Worm (Caenorhabditis elegans): ENCODE results near the gene lmd-3.

The lmd-3 gene

DNA sequence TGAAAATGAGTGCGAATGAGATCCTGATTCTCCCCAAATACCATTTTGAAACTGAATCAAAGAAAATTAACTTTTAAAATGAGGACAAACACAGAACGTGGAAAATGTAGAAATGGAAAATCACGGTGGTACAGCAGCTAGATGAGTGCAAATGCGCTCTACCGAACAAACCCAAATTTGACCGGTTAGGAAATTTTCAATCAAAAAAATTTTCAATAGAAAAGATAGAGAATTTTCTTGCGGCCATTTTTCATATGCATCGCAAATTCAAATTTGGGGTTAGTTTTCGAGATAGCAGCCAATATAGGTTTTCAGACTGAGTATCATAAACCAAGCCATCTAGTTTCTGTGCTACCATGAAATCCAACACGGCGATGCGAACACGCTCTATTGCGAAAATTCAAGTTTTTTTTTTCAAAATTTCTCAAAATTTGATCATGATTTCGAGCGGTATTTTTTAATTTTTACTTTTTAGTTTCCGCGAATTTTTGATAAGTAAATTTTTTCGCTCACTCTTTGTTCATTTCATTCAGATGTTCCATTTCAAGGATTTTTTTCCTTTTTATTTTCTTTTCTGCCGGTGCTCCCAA is 31.1 kb downstream of the lmd-3 start, which contains the start of gene vha-18:
vha-18 (minus strand) TSS at position 51 of the 590 bp plus-strand sequence.
- no peak for TF ChIP-seq nhr-23 (tag; optimal IDR thresholded peaks at IDR 0.05)
- TF ChIP-seq unc-62 (GFP tag; optimal IDR thresholded peaks at IDR 0.05), result no peak

- TF ChIP-seq ztf-11 (tag; optimal IDR thresholded peaks at IDR 0.05), result no peak
- no peak for TF ChIP-seq nhr-25 (tag; optimal IDR thresholded peaks at IDR 0.05)
- TF ChIP-seq nhr-67 (tag; optimal IDR thresholded peaks at IDR 0.05), result no peak
- no peak for TF ChIP-seq egl-5 (tag; optimal IDR thresholded peaks at IDR 0.05)
- TF ChIP-seq aly-2 (tag; optimal IDR thresholded peaks at IDR 0.05), result no peak
- TF ChIP-seq sea-2 (GFP tag; optimal IDR thresholded peaks at IDR 0.05), result no peak
- TF ChIP-seq ceh-16 (tag; optimal IDR thresholded peaks at IDR 0.05), result no peak
Observed at ce11 chrV:8410406-8410805, 34.2 kb downstream of the lmd-3 start, which contains the start of gene F52E1.2. Gene F52E1.2 (plus strand): TSS chrV:8410595.

DNA sequence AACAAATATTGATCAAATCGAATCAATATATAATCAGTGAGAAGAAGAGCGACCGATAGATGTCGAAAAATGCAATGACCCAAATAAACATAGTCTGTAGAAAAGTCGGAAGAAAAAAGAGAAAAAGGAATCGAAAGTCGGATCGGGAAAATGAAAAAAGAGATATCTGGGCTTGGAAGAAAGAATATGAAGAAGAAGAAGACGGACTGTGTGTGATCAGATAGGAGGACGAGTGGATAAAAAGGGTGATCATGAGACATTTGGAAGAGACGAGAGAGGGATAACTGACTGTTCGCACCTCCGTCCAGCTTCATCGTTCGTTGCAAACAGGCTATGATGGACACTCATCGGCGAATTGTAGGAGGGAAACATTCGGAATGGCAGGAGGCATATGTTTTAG is 35.0 kb downstream of the lmd-3 start:
- TF ChIP-seq ceh-28 (tag; optimal IDR thresholded peaks at IDR 0.05) (peak; percentile 46), nfya-1 (tag; optimal IDR thresholded peaks at IDR 0.05; ENCODE audit: insufficient read depth) (no peak), fos-1 (tag; optimal IDR thresholded peaks at IDR 0.05) (no peak), nhr-23 (tag; optimal IDR thresholded peaks at IDR 0.05) (peak; percentile 78), nhr-67 (tag; optimal IDR thresholded peaks at IDR 0.05) (no peak), nhr-25 (tag; optimal IDR thresholded peaks at IDR 0.05) (peak; percentile 41)

ce11 chrV:8406911-8407310 is 37.7 kb downstream of the lmd-3 start:
- peak; percentile 41 for TF ChIP-seq pqm-1 (tag; optimal IDR thresholded peaks at IDR 0.05)
- no peak for TF ChIP-seq unc-39 (tag; optimal IDR thresholded peaks at IDR 0.05)
- TF ChIP-seq pha-4 (tag; optimal IDR thresholded peaks at IDR 0.05), result peak; percentile 64
- peak; percentile 38 for TF ChIP-seq nhr-25 (tag; optimal IDR thresholded peaks at IDR 0.05)

DNA sequence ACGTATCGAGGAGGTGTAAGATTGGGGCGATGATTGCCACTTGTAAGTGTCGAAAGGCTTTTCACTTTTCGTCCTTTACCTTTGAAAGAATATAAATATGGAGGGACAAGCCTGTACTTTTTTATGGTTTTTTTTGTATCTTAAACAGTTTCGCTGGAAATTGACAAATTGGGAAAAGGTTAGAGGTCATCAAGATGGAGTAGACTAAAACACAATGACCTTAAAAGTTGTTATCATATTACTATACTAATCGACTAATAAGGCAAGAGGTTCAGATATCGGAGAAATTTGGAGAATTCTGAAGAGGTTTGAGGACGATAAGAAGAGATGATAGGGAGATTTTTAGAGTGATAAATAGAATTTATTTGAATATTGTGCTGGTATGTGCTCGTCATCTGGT is 38.5 kb downstream of the lmd-3 start:
- TF ChIP-seq unc-39 (tag; optimal IDR thresholded peaks at IDR 0.05) (no peak), nhr-25 (tag; optimal IDR thresholded peaks at IDR 0.05) (peak; percentile 67)

ce11 chrV:8404339-8404738 is 40.3 kb downstream of the lmd-3 start:
- TF ChIP-seq nhr-25 (tag; optimal IDR thresholded peaks at IDR 0.05) (peak; percentile 6), elt-3 (tag; optimal IDR thresholded peaks at IDR 0.05) (peak in 1 of 3 experiments; percentile 55), ztf-4 (tag; optimal IDR thresholded peaks at IDR 0.05) (no peak)

ce11 chrV:8403916-8404315 is 40.7 kb downstream of the lmd-3 start:
- TF ChIP-seq zag-1 (tag; optimal IDR thresholded peaks at IDR 0.05), result no peak
- TF ChIP-seq elt-2 (tag; optimal IDR thresholded peaks at IDR 0.05), result peak; percentile 76
- no peak for TF ChIP-seq ceh-28 (tag; optimal IDR thresholded peaks at IDR 0.05)
- TF ChIP-seq snpc-4 (tag; optimal IDR thresholded peaks at IDR 0.05), result no peak
- TF ChIP-seq nhr-67 (tag; optimal IDR thresholded peaks at IDR 0.05), result no peak
- peak; percentile 40 for TF ChIP-seq pqm-1 (tag; optimal IDR thresholded peaks at IDR 0.05)

- TF ChIP-seq nhr-11 (tag; optimal IDR thresholded peaks at IDR 0.05) (no peak), hmg-11 (tag; optimal IDR thresholded peaks at IDR 0.05) (peak; percentile 32), snpc-4 (tag; optimal IDR thresholded peaks at IDR 0.05) (no peak), eor-1 (tag; optimal IDR thresholded peaks at IDR 0.05) (no peak), jun-1 (tag; optimal IDR thresholded peaks at IDR 0.05) (peak; percentile 11), pqm-1 (tag; optimal IDR thresholded peaks at IDR 0.05) (peak; percentile 54), nhr-25 (tag; optimal IDR thresholded peaks at IDR 0.05) (peak; percentile 42), pha-4 (tag; optimal IDR thresholded peaks at IDR 0.05) (peak; percentile 35), elt-2 (tag; optimal IDR thresholded peaks at IDR 0.05) (peak; percentile 62)
Observed at ce11 chrV:8403152-8403551, 41.5 kb downstream of the lmd-3 start.

DNA sequence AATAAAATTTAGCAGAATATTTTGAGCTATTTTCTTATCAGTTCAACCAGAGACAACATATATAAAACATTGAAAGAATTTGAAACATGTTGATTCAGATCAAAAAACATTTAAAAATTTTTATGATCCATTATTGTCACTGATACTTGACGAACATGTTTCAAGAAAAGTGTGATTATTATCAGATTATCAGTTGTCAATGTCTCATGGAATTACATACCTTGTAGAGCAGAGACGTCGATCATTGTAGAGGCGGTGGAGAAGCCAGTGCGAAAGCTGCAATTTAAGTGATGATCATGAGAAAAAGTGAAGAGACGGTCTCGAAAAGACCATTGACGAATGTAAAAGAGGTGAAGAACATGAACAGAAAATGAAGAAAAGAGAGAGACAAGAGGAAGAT is 42.2 kb downstream of the lmd-3 start, which contains the start of gene F52E1.9:
F52E1.9 (minus strand) TSS at position 278 of the 400 bp plus-strand sequence.
- peak; percentile 93 for TF ChIP-seq elt-2 (tag; optimal IDR thresholded peaks at IDR 0.05)
- TF ChIP-seq elt-3 (tag; optimal IDR thresholded peaks at IDR 0.05), result no peak
- TF ChIP-seq fos-1 (tag; optimal IDR thresholded peaks at IDR 0.05), result no peak
- TF ChIP-seq pqm-1 (tag; optimal IDR thresholded peaks at IDR 0.05), result peak; percentile 44
